Fruit fly (Drosophila melanogaster): ENCODE data around the gene Swip-1.

Swip-1 gene

DNA sequence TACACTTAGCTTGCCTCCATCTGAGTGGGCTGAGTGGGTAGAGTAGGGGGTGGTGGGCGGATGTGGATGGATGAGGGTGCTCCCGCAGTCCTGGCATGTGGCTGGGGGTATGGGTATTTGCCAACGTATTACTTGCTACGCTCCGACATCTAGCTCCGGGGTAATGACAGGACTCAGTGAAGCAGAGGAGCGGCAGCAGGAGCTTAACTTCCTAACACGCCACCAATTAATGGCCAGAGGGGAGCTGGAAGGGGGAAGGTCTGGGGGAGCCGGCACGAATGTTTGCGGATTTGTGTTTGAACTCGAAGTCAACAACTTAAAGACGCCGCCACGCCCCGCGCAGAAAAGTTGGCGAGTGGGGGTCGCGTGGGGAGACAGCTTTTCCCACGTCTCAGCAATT, 31.2 kb upstream of the Swip-1 start:
- TF ChIP-seq CG8478 (optimal IDR thresholded peaks at IDR 0.05): no peak
- no peak for TF ChIP-seq CTCF (optimal IDR thresholded peaks at IDR 0.05)

DNA sequence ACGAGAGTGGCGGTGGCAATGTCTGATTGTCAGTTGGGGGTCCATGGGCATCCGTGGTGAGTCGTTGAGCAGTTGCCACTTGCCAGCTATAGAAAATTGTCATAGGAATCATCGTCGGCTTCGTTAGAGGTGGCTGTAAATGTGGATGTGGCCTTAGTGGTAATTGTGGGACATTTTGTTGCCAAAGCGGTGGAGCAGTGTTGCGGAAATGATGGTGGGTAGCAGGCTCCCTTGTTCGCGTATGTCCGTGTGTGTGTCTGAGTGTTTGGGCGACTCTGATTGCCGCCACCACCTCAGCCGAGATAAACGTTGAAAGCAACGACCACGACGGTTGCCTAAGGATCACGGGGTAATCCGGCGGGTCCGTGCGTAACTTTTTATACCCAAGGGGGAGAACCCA, 30.0 kb upstream of the Swip-1 start:
- TF ChIP-seq CTCF (optimal IDR thresholded peaks at IDR 0.05) (no peak), CG8478 (optimal IDR thresholded peaks at IDR 0.05) (no peak)

DNA sequence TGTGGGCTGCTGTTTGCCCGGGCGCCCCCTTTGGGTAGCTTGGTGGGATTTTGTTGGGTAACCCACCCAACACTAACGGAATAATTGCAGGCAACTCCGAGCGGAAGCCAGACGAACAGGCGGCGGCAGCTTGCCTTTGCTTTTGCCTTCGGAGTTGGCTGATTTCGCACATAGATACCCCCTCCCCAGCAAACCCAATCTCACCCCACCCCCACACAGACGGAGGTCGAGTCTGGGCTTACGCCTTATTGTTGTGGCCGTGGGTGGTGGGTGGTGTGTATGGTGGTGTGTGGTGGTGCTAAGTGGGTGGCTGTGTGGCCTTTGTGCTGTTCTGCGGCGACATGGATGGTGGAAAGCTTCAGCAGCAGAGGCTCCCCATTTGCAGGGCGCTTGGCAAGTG, 28.5 kb upstream of the Swip-1 start:
- no peak for TF ChIP-seq CG8478 (optimal IDR thresholded peaks at IDR 0.05)
- no peak for TF ChIP-seq CTCF (optimal IDR thresholded peaks at IDR 0.05)

DNA sequence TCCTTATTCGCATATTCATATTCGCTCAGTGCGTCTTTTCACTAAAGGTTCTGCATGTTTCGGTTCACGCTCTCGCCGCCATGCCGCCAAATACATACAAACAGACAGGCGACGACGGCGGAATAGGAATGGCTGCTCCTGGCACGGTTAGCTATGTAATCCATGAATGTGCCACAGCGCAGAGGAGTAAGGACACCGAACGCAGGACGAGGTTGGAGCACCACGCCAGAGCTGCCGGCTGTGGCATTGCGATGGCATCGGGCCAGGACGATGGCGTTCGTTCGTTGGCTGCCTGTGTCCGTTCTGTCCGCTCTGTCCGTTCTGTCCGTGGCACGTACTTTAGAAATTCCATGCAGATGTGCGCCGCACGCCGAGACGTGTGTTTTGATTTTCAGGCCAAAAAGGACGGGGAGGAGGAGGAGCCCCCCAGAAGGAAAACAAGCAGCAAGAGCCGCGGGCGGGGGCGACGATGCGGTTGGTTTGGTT, 27.8 kb upstream of the Swip-1 start:
- TF ChIP-seq CG8478 (optimal IDR thresholded peaks at IDR 0.05): no peak
- TF ChIP-seq CTCF (optimal IDR thresholded peaks at IDR 0.05): no peak

DNA sequence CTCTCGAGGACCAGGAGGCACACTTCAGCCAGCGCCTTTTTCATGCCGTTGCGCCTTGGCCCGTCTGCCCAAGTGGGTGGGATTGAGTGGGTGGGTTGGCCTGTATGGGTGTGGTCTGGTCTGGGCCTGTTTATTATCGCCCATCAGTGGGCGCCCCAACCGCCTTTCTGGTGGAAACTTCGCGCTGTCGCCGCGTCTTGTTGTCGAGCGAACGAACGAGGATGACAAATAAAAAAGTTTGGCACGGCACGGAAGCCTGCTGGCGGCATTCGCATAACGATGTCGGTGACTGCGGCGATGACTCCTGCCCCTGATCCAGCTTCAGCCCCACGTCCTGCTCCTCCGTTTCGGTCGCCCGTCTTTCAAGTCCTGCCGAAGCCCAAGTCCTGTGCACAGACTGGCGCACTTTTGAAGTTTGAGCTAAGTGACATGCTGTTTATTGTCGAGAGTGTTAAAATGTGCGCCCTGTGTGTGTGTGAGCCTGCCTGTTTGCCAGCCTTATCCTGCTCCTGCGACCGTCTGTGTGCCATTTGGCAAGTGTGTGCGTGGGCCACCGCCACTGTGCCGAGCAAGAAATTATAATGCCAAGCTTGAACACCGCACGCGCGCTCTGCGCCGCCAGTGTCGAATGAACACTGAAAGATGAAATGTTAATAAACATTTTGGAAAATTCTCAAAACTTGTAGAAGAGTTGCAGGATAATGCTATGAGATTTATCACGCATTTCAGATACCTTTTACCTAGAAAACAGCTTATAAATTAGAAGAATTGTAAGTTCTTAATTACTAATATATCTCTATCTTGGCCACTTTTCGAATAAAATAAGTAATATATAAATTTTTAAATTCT, 27.2 kb upstream of the Swip-1 start:
- no peak for TF ChIP-seq CTCF (optimal IDR thresholded peaks at IDR 0.05)
- TF ChIP-seq CG8478 (optimal IDR thresholded peaks at IDR 0.05): no peak

DNA sequence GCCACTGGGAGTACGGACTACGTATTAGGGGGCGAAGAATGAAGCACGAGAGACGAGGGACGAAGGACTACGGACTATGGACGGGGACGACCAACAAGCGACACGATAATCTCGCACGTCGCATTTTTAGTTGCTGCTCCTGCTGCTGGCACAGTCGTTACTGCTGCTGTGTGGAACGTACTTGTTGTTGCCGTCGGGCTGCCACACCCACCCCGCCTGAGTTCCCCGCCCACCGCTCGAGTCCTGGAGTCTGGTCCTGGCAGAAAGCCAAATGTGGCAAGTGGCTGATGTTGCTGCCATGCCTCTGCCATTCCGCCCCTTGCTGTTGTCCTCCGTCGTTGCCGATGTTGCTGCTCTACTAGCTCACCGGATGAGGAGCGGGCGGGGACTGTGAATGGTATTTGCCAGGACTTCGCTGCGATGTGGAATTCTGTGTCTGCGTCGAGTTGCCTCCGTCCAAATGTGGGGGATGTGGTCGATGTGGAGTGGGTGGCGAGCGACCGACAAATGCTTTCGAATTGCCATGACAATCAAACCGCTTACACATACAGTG, 25.8 kb upstream of the Swip-1 start:
- TF ChIP-seq CTCF (optimal IDR thresholded peaks at IDR 0.05) (no peak), CG8478 (optimal IDR thresholded peaks at IDR 0.05) (no peak)

DNA sequence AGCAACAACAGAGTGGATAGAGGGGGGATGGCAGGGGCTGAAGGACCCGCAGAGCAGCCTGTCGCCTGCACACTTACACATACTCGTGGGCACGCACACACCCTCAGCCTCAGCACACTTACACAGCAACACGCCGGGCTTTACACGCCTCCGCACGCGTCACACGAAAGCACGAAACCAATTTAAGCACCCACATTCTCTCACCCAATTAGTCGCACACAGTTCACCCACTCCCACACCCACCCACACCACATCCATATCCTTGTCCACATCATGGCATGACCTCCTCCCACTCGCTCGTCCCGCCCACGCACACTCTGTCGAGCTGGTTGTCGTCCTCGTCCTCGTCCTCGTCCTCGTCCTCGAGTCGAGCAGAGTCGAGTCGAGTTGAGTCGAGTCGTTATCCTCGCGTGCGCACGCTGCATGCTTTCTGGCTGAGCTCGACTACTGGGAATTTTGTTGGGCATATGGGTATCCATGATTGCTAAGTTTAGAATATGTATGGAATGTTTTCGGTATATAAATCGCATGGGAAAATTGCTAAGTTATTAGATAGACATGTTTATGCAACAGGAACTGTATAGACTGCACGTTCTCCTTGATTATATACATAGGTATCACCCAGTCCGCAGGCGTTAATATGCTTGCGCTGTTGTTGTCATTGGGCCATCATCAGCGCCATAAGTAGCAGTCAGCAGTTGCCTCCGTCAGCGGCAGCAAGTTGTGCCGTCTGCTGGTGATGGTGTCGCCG, 25.0 kb upstream of the Swip-1 start:
- TF ChIP-seq CG8478 (optimal IDR thresholded peaks at IDR 0.05) (no peak), CTCF (optimal IDR thresholded peaks at IDR 0.05) (no peak)

DNA sequence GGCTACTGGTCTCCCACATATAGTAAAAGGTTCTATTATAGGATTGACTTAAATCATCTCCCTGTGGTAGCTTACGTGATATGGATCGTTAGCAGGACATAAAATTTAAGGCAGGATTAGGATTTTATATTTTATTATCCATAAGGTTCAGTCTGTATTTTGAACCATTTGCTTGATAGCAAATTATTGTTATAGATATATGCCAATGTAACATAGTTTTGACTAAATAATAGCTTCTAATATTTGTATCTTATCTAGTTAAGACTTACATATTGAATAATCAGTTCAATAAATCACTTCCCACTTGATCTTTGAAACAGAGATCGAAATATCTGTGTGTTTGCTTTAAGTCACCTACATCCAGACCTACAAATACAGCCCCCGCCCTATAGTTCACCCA, 23.5 kb upstream of the Swip-1 start, which contains the start of gene robl37BC:
Gene robl37BC (plus strand): TSS at position 301 of the 400 bp plus-strand sequence.
- TF ChIP-seq CTCF (optimal IDR thresholded peaks at IDR 0.05) (no peak), CG8478 (optimal IDR thresholded peaks at IDR 0.05) (no peak)

DNA sequence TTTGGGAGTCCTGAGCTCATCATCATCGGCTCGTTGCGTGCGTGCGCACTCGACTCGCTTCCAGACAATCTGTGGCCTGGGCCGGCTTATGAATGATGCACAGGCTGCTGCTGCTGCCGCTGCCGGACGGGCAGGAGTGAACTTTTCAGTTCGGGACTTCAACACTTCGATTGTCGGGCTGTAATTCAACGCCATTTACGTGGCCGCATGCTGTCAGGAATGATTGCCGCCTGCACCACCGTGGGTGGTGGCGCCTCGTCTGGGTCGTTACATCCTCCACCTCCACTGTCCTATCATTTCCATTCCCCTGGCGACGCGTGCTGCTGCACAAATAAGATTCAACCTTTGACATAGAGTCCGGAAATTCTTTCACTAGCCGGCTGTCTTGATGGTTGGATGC, 23.0 kb upstream of the Swip-1 start:
- no peak for TF ChIP-seq CG8478 (optimal IDR thresholded peaks at IDR 0.05)
- TF ChIP-seq CTCF (optimal IDR thresholded peaks at IDR 0.05): no peak

DNA sequence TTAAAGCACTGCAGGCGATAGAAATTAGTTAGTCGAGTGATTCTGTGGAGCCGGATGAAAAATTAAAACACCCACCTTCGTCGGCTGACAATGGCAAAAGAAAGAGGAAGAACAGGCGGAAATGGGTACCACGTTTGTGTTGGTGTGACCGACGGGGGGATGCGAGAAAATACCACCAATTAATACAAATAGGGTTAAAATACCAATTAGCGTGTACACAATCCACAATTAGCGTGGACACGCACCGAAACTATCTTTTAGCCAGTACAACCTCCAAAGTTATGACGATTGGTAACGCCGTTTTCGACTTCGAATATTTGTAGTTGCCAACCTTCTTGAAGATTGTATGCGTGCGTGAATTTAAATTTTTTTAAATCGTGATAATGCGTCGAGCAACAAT, 22.1 kb upstream of the Swip-1 start, which contains the start of gene RpL30:
Gene RpL30 (minus strand): TSS at position 177 of the 400 bp plus-strand sequence.
- peak; percentile 75 to 83 for TF ChIP-seq CTCF (optimal IDR thresholded peaks at IDR 0.05)
- no peak for TF ChIP-seq CG8478 (optimal IDR thresholded peaks at IDR 0.05)

DNA sequence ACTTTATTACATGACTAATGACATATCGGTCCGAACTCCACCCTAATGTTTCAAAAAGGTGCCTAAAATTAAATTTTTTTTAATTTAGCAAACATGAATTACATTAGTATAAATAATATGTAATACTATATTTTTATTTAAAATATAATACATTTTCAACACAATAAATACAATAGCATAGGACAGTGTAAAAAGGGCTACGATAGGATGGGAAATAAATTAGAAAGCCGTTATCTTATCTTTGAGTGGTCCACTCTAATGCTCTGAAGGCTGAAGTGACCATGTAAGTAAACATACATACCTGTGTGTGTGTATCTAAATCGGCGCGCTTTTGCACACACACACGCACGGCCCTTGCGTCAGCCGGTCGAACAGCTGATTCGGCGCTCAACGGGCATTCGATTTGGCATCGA, 15.9 kb upstream of the Swip-1 start, which contains the start of gene CG31793:
Gene CG31793 (plus strand): TSS at position 409 of the 413 bp plus-strand sequence.
- TF ChIP-seq CG8478 (optimal IDR thresholded peaks at IDR 0.05) (no peak), CTCF (optimal IDR thresholded peaks at IDR 0.05) (no peak)

DNA sequence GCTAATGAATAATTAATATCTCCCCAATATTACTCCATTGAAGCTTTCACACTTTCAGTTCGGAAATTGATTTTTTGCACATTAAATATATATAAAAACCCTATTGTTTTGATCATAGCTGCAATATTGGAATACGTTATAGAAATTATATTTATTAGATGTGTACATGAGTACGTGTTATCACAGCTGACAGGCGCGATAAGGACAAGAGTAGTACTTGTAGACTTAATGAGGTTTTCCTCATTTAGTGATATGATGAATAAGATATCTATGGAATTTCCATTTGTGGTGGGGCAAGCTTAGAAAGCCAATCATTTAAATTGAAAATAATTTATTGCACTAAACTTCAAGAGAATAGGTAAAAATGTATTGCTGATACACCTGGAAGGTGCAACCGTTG, 15.4 kb upstream of the Swip-1 start:
- TF ChIP-seq CG8478 (optimal IDR thresholded peaks at IDR 0.05): no peak
- no peak for TF ChIP-seq CTCF (optimal IDR thresholded peaks at IDR 0.05)

DNA sequence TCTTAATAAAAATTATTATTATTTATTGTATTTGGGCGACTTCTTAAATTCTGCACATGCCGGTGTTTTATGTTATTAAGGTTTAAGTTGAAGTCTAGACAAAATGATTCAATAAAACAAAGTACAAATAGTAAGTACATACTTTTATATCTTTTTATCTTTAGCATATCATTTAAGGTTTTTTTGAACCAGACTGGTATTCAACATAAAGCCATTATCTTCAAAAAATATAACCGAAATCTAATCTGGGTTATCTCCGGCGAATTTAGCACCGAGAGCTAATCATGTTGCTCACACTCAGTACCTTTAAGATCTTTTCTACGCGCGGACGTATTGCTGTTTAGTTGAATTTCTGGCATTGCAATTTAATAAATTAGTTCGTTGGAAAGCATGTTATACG, 10.1 kb upstream of the Swip-1 start, which contains the start of gene CG31792:
Gene CG31792 (plus strand): TSS at position 301 of the 400 bp plus-strand sequence.
- TF ChIP-seq CTCF (optimal IDR thresholded peaks at IDR 0.05): no peak
- TF ChIP-seq CG8478 (optimal IDR thresholded peaks at IDR 0.05): no peak

DNA sequence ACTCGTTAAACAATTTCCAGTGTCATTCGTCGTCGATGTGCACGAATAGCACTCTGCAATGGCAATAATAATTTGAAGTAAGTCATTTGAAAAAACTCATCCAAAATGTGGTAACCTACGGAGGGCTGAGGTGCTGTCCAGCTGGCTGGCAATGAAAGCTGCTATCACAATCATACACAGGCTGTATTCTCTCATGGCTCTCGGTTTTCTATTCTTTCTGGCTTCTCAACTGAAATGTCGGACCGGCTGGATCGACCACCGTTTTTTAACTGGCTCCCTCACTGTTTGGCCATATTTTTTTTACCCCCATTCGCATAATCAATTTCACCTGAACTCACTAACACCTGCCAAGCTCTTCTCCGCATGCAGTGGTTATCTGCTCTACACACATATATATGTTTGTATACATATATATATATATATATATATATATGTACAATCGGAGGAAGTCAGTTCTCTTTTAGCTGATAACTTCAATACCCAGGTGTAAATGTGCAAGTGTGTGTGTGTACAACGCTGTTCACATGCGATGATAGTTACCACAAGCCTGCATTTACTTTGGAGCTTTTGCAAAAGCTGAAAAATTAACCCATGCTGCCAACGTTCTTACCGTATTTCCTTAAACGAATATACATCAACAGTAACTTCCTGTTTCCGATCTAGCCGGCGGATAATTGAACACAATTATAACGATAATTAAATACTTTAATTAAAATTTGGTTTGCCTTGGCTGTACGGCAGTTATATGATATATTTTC, 8.8 kb upstream of the Swip-1 start, which contains the start of gene CG10650:
Gene CG10650 (minus strand): TSS at position 275 of the 758 bp plus-strand sequence.
- TF ChIP-seq CG8478 (optimal IDR thresholded peaks at IDR 0.05) (no peak), CTCF (optimal IDR thresholded peaks at IDR 0.05) (no peak)
